Fruit fly (Drosophila melanogaster) whole organism, embryonic: ENCODE data around the gene Prp18.

Experiments used
- Atf-2 ChIP-seq: fragments of 200-800 bp; sonication (Bioruptor generic); optimal IDR thresholded peaks from 2 replicates; lab custom pipeline; 2016; ENCODE audit warnings: missing biosample characterization, missing genetic modification characterization
- CG10147 ChIP-seq: fragments of 200-800 bp; sonication (Bioruptor generic); optimal IDR thresholded peaks from 2 replicates; lab custom pipeline; 2019; ENCODE audit warnings: missing biosample characterization, mild to moderate bottlenecking, missing genetic modification characterization, moderate library complexity
- CG12299 ChIP-seq: fragments of 200-800 bp; sonication (Bioruptor generic); optimal IDR thresholded peaks from 2 replicates; lab custom pipeline; 2018; ENCODE audit warnings: missing biosample characterization, mild to moderate bottlenecking, missing genetic modification characterization
- CG13894 ChIP-seq: fragments of 200-800 bp; sonication (Bioruptor generic); optimal IDR thresholded peaks from 3 replicates; lab custom pipeline; 2018; ENCODE audit warnings: missing biosample characterization, mild to moderate bottlenecking, missing genetic modification characterization, moderate library complexity
- CG14710 ChIP-seq: fragments of 200-800 bp; sonication (Bioruptor generic); optimal IDR thresholded peaks from 3 replicates; lab custom pipeline; 2019; ENCODE audit warnings: missing biosample characterization, mild to moderate bottlenecking, missing genetic modification characterization, moderate library complexity
- CG16779 ChIP-seq: fragments of 200-800 bp; sonication (Bioruptor generic); IDR thresholded peaks from 2 replicates; pipeline ENCODE4 v1.3.6; 2022; ENCODE audit warnings: missing biosample characterization, missing genetic modification characterization
- CG17568 ChIP-seq: fragments of 200-800 bp; sonication (Bioruptor generic); optimal IDR thresholded peaks from 2 replicates; lab custom pipeline; 2018; ENCODE audit warnings: missing biosample characterization, mild to moderate bottlenecking, missing genetic modification characterization, moderate library complexity
- CG1792 ChIP-seq: fragments of 200-800 bp; sonication (Bioruptor generic); optimal IDR thresholded peaks from 2 replicates; lab custom pipeline; 2016; ENCODE audit warnings: missing biosample characterization, missing genetic modification characterization
- CG2875 ChIP-seq: fragments of 200-800 bp; sonication (Bioruptor generic); optimal IDR thresholded peaks from 2 replicates; lab custom pipeline; 2017; ENCODE audit warnings: missing biosample characterization, mild to moderate bottlenecking, missing genetic modification characterization, missing genetic modification reagents
- CG3281 ChIP-seq: fragments of 200-800 bp; sonication (Bioruptor generic); optimal IDR thresholded peaks from 3 replicates; lab custom pipeline; 2017; ENCODE audit warnings: missing biosample characterization, mild to moderate bottlenecking, missing genetic modification characterization
- CG4617 ChIP-seq: fragments of 200-800 bp; sonication (Bioruptor generic); optimal IDR thresholded peaks from 3 replicates; lab custom pipeline; 2016; ENCODE audit warnings: missing biosample characterization, missing genetic modification characterization, borderline replicate concordance
- CG4707 ChIP-seq: fragments of 200-800 bp; sonication (Bioruptor generic); optimal IDR thresholded peaks from 2 replicates; lab custom pipeline; 2018; ENCODE audit warnings: missing biosample characterization, mild to moderate bottlenecking, missing genetic modification characterization, moderate library complexity
- CG4820 ChIP-seq: fragments of 200-800 bp; sonication (Bioruptor generic); optimal IDR thresholded peaks from 3 replicates; lab custom pipeline; 2016; ENCODE audit warnings: missing biosample characterization, missing genetic modification characterization
- CG4854 ChIP-seq: fragments of 200-800 bp; sonication (Bioruptor generic); optimal IDR thresholded peaks from 2 replicates; lab custom pipeline; 2016; ENCODE audit warnings: missing biosample characterization, missing genetic modification characterization, inconsistent platforms
- CG6765 ChIP-seq: fragments of 200-800 bp; sonication (Bioruptor generic); optimal IDR thresholded peaks from 3 replicates; lab custom pipeline; 2017; ENCODE audit warnings: missing biosample characterization, mild to moderate bottlenecking, missing genetic modification characterization
- CG7963 ChIP-seq: fragments of 200-800 bp; sonication (Bioruptor generic); IDR thresholded peaks from 3 replicates; pipeline ENCODE4 v1.3.6; 2022; ENCODE audit warnings: missing biosample characterization, missing genetic modification characterization; ENCODE audit not compliant: partially characterized antibody
- CG8290 ChIP-seq, 3 experiments: fragments of 200-800 bp; sonication (Bioruptor generic); optimal IDR thresholded peaks; 2 replicates each; lab custom pipeline; 2016 to 2019; ENCODE audit warnings: missing biosample characterization in 3 of 3, missing genetic modification characterization in 3 of 3, mild to moderate bottlenecking in 2 of 3, moderate library complexity in 1 of 3
- CG8924 ChIP-seq: fragments of 200-800 bp; optimal IDR thresholded peaks from 3 replicates; lab custom pipeline; 2019; ENCODE audit warnings: missing biosample characterization, mild to moderate bottlenecking, missing genetic modification characterization, moderate library complexity
- CG8944 ChIP-seq: fragments of 200-800 bp; sonication (Bioruptor generic); optimal IDR thresholded peaks from 3 replicates; lab custom pipeline; 2016; ENCODE audit warnings: missing biosample characterization, missing genetic modification characterization
- Dbx ChIP-seq: fragments of 200-800 bp; sonication (Bioruptor generic); IDR thresholded peaks from 3 replicates; pipeline ENCODE4 v1.3.6; 2022; ENCODE audit warnings: missing biosample characterization, missing genetic modification characterization
- Ets65A ChIP-seq: fragments of 200-800 bp; sonication (Bioruptor generic); peaks from one replicate; lab custom pipeline; 2016; ENCODE audit warnings: missing biosample characterization, missing genetic modification characterization
- GATAe ChIP-seq: fragments of 200-800 bp; sonication (Bioruptor generic); conservative IDR thresholded peaks from 2 replicates; pipeline ENCODE4 v1.3.6; 2022; ENCODE audit warnings: missing biosample characterization, missing genetic modification characterization
- HLH4C ChIP-seq: fragments of 200-800 bp; sonication (Bioruptor generic); IDR thresholded peaks from 3 replicates; pipeline ENCODE4 v1.3.6; 2022; ENCODE audit warnings: missing biosample characterization, missing genetic modification characterization; ENCODE audit not compliant: partially characterized antibody
- HLH54F ChIP-seq: fragments of 200-800 bp; sonication (Bioruptor generic); optimal IDR thresholded peaks from 3 replicates; lab custom pipeline; 2016; ENCODE audit warnings: missing biosample characterization, missing genetic modification characterization
- HmgD ChIP-seq: fragments of 200-800 bp; sonication (Bioruptor generic); optimal IDR thresholded peaks from 3 replicates; lab custom pipeline; 2016; ENCODE audit warnings: missing biosample characterization, missing genetic modification characterization
- Hr3 ChIP-seq: fragments of 200-800 bp; sonication (Bioruptor generic); optimal IDR thresholded peaks from 3 replicates; lab custom pipeline; 2016; ENCODE audit warnings: missing biosample characterization, missing genetic modification characterization
- Jarid2 ChIP-seq: fragments of 200-800 bp; sonication (Bioruptor generic); optimal IDR thresholded peaks from 3 replicates; lab custom pipeline; 2017; ENCODE audit warnings: mild to moderate bottlenecking, missing biosample characterization, missing genetic modification reagents, missing genetic modification characterization
- Lhr ChIP-seq: fragments of 200-800 bp; sonication (Bioruptor generic); optimal IDR thresholded peaks from 3 replicates; lab custom pipeline; 2017; ENCODE audit warnings: mild to moderate bottlenecking, missing biosample characterization, missing genetic modification reagents, missing genetic modification characterization
- MTF-1 ChIP-seq: fragments of 200-800 bp; sonication (Bioruptor generic); optimal IDR thresholded peaks from 2 replicates; lab custom pipeline; 2018; ENCODE audit warnings: missing biosample characterization, mild to moderate bottlenecking, missing genetic modification characterization, borderline replicate concordance
- Med ChIP-seq: fragments of 200-800 bp; sonication (Bioruptor generic); peaks from one replicate; lab custom pipeline; 2016; ENCODE audit warnings: missing biosample characterization, missing genetic modification characterization, mild to moderate bottlenecking, inconsistent platforms, moderate library complexity
- Nf-YC ChIP-seq: fragments of 200-800 bp; optimal IDR thresholded peaks from 3 replicates; lab custom pipeline; 2019; ENCODE audit warnings: missing biosample characterization, mild to moderate bottlenecking, missing genetic modification characterization, moderate library complexity
- Pdp1 ChIP-seq, 2 experiments: fragments of 200-800 bp; sonication (Bioruptor generic); optimal IDR thresholded peaks; 3 replicates each; lab custom pipeline; 2016; ENCODE audit warnings: missing biosample characterization in 2 of 2, missing genetic modification characterization in 2 of 2, mild to moderate bottlenecking in 1 of 2, moderate library complexity in 1 of 2
- Six4 ChIP-seq: fragments of 200-800 bp; sonication (Bioruptor generic); optimal IDR thresholded peaks from 2 replicates; lab custom pipeline; 2016; ENCODE audit warnings: missing biosample characterization, missing genetic modification characterization
- Sox100B ChIP-seq: fragments of 200-800 bp; sonication (Bioruptor generic); optimal IDR thresholded peaks from 3 replicates; lab custom pipeline; 2018; ENCODE audit warnings: missing biosample characterization, mild to moderate bottlenecking, missing genetic modification characterization
- Sry-β ChIP-seq: fragments of 200-800 bp; sonication (Bioruptor generic); optimal IDR thresholded peaks from 2 replicates; lab custom pipeline; 2018; ENCODE audit warnings: missing biosample characterization, mild to moderate bottlenecking, missing genetic modification characterization, moderate library complexity
- Sry-δ ChIP-seq: fragments of 200-800 bp; sonication (Bioruptor generic); optimal IDR thresholded peaks from 2 replicates; lab custom pipeline; 2016; ENCODE audit warnings: missing biosample characterization, missing genetic modification characterization
- TFAM ChIP-seq: fragments of 200-800 bp; sonication (Bioruptor generic); optimal IDR thresholded peaks from 2 replicates; lab custom pipeline; 2017; ENCODE audit warnings: missing biosample characterization, missing genetic modification characterization, inconsistent platforms
- aop ChIP-seq: fragments of 200-800 bp; sonication (Bioruptor generic); IDR thresholded peaks from 2 replicates; pipeline ENCODE4 v1.3.6; 2022; ENCODE audit warnings: missing biosample characterization, missing genetic modification characterization
- ap ChIP-seq: fragments of 200-800 bp; sonication (Bioruptor generic); IDR thresholded peaks from 2 replicates; pipeline ENCODE4 v1.3.6; 2022; ENCODE audit warnings: missing biosample characterization, missing genetic modification characterization
- ase ChIP-seq: fragments of 200-800 bp; sonication (Bioruptor generic); IDR thresholded peaks from 3 replicates; pipeline ENCODE4 v1.3.6; 2022; ENCODE audit warnings: missing biosample characterization, missing genetic modification characterization
- caup ChIP-seq: fragments of 200-800 bp; sonication (Bioruptor generic); optimal IDR thresholded peaks from 3 replicates; lab custom pipeline; 2017; ENCODE audit warnings: missing biosample characterization, mild to moderate bottlenecking, missing genetic modification characterization, moderate library complexity; ENCODE audit not compliant: severe bottlenecking
- chm ChIP-seq: fragments of 200-800 bp; sonication (Bioruptor generic); IDR thresholded peaks from 2 replicates; pipeline ENCODE4 v1.3.6; 2022; ENCODE audit warnings: missing biosample characterization, missing genetic modification characterization
- exex ChIP-seq: fragments of 200-800 bp; sonication (Bioruptor generic); optimal IDR thresholded peaks from 4 replicates; lab custom pipeline; 2018; ENCODE audit warnings: missing biosample characterization, mild to moderate bottlenecking, missing genetic modification characterization, moderate library complexity
- kah ChIP-seq: fragments of 200-800 bp; sonication (Bioruptor generic); optimal IDR thresholded peaks from 2 replicates; lab custom pipeline; 2018; ENCODE audit warnings: missing biosample characterization, mild to moderate bottlenecking, missing genetic modification characterization
- nau ChIP-seq: fragments of 200-800 bp; sonication (Bioruptor generic); optimal IDR thresholded peaks from 3 replicates; lab custom pipeline; 2017; ENCODE audit warnings: missing biosample characterization, mild to moderate bottlenecking, missing genetic modification characterization, missing genetic modification reagents
- pfk ChIP-seq: fragments of 200-800 bp; sonication (Bioruptor generic); optimal IDR thresholded peaks from 2 replicates; lab custom pipeline; 2018; ENCODE audit warnings: missing biosample characterization, mild to moderate bottlenecking, missing genetic modification characterization, moderate library complexity
- so ChIP-seq: fragments of 200-800 bp; sonication (Bioruptor generic); IDR thresholded peaks from 3 replicates; pipeline ENCODE4 v1.3.6; 2022; ENCODE audit warnings: missing biosample characterization, missing genetic modification characterization
- stc ChIP-seq: fragments of 200-800 bp; sonication (Bioruptor generic); IDR thresholded peaks from 2 replicates; pipeline ENCODE4 v1.3.6; 2022; ENCODE audit warnings: missing biosample characterization, missing genetic modification characterization
- sug ChIP-seq: fragments of 200-800 bp; optimal IDR thresholded peaks from 2 replicates; lab custom pipeline; 2019; ENCODE audit warnings: missing biosample characterization, mild to moderate bottlenecking, missing genetic modification characterization, moderate library complexity
- tx ChIP-seq: fragments of 200-800 bp; sonication (Bioruptor generic); optimal IDR thresholded peaks from 2 replicates; lab custom pipeline; 2016; ENCODE audit warnings: missing biosample characterization, missing genetic modification characterization
- zfh1 ChIP-seq: fragments of 200-800 bp; sonication (Bioruptor generic); IDR thresholded peaks from 3 replicates; pipeline ENCODE4 v1.3.6; 2022; ENCODE audit warnings: missing biosample characterization, missing genetic modification characterization

Prp18 gene

dm6 chr3R:18991721-18992120 is 39.4 kb downstream of the Prp18 start (continued):
- TF ChIP-seq CG8944 (GFP tag; lab: Kevin White, UChicago) (no peak), zfh1 (GFP tag; lab: Robert Waterston, UW) (no peak), Sry-δ (GFP tag; lab: Kevin White, UChicago) (no peak), CG6765 (GFP tag; lab: Kevin White, UChicago) (no peak), tx (GFP tag; lab: Kevin White, UChicago) (no peak), kah (GFP tag; lab: Kevin White, UChicago) (no peak), Med (peak; percentile 19), Pdp1 (GFP tag; optimal IDR thresholded peaks at IDR 0.05; lab: Kevin White, UChicago) (peak in 1 of 2 experiments; percentile 86), CG13894 (no peak), stc (GFP tag; lab: Robert Waterston, UW) (no peak), nau (no peak), MTF-1 (GFP tag; lab: Kevin White, UChicago) (no peak), Dbx (GFP tag; lab: Robert Waterston, UW) (no peak), CG1792 (GFP tag; lab: Kevin White, UChicago) (no peak), chm (GFP tag; lab: Robert Waterston, UW) (no peak), CG8290 (GFP tag; optimal IDR thresholded peaks at IDR 0.05; lab: Kevin White, UChicago) (no peak), CG8290 (tag; optimal IDR thresholded peaks at IDR 0.05; lab: Kevin White, UChicago) (no peak), Jarid2 (GFP tag; lab: Kevin White, UChicago) (no peak), Lhr (no peak), CG2875 (no peak), Hr3 (GFP tag; lab: Kevin White, UChicago) (no peak), Nf-YC (tag; lab: Kevin White, UChicago) (no peak), exex (tag; lab: Kevin White, UChicago) (peak; percentile 44), Six4 (GFP tag; lab: Kevin White, UChicago) (no peak), pfk (GFP tag; lab: Kevin White, UChicago) (no peak), HLH4C (GFP tag; lab: Robert Waterston, UW) (no peak), CG8924 (no peak), sug (peak; percentile 66), CG3281 (no peak), GATAe (no peak), CG12299 (tag; lab: Kevin White, UChicago) (no peak), CG4820 (GFP tag; lab: Kevin White, UChicago) (no peak), Sry-β (GFP tag; lab: Kevin White, UChicago) (no peak), so (GFP tag; lab: Robert Waterston, UW) (peak; percentile 51; the same call in 1 of the 3 replicates), CG14710 (no peak), Ets65A (GFP tag; lab: Kevin White, UChicago) (no peak), CG4707 (GFP tag; lab: Kevin White, UChicago) (no peak), ase (GFP tag; lab: Robert Waterston, UW) (no peak), caup (peak; percentile 2), ap (no peak), CG17568 (no peak), aop (GFP tag; lab: Robert Waterston, UW) (no peak), TFAM (GFP tag; lab: Kevin White, UChicago) (no peak), Sox100B (GFP tag; lab: Kevin White, UChicago) (no peak), CG16779 (GFP tag; lab: Robert Waterston, UW) (no peak), CG10147 (GFP tag; lab: Kevin White, UChicago) (no peak), Atf-2 (no peak), HmgD (GFP tag; lab: Kevin White, UChicago) (no peak), CG4854 (GFP tag; lab: Kevin White, UChicago) (no peak), CG4617 (GFP tag; lab: Kevin White, UChicago) (no peak), HLH54F (GFP tag; lab: Kevin White, UChicago) (no peak), CG7963 (GFP tag; lab: Robert Waterston, UW) (no peak)
